Worm (Caenorhabditis elegans) whole organism, midembryonic: ENCODE results near the gene prde-1.
"Not testable (repeated sequence)": the region's sequence is repeated elsewhere in the genome, so short reads cannot be mapped to it uniquely, and the experiment has no call there.

ENCODE experiments used
- T22C8.4 ChIP-seq: fragments of 200-800 bp; sonication (Bioruptor generic); IDR thresholded peaks from 2 replicates; pipeline ENCODE4 v1.3.6; 2022; ENCODE audit warnings: missing genetic modification characterization, missing compliant biosample characterization
- cog-1 ChIP-seq: sonication (generic microtip); optimal IDR thresholded peaks from 2 replicates; lab custom pipeline; 2016; ENCODE audit warnings: missing genetic modification characterization, missing compliant biosample characterization
- flt-1 ChIP-seq: fragments of 200-800 bp; sonication (Bioruptor generic); IDR thresholded peaks from 2 replicates; pipeline ENCODE4 v1.3.6; 2022; ENCODE audit warnings: missing genetic modification characterization, missing compliant biosample characterization
- klf-2 ChIP-seq: fragments of 200-800 bp; sonication (Bioruptor generic); conservative IDR thresholded peaks from 2 replicates; pipeline ENCODE4 v1.3.6; 2022; ENCODE audit warnings: missing genetic modification reagents, missing genetic modification characterization, missing compliant biosample characterization
- med-1 ChIP-seq: sonication (generic microtip); optimal IDR thresholded peaks from 2 replicates; lab custom pipeline; 2017; ENCODE audit warnings: missing genetic modification characterization, mild to moderate bottlenecking, missing compliant biosample characterization, antibody characterized with exemption, missing genetic modification reagents; ENCODE audit not compliant: insufficient read depth
- ref-1 ChIP-seq: fragments of 200-800 bp; sonication (Bioruptor generic); conservative IDR thresholded peaks from 2 replicates; pipeline ENCODE4 v1.3.6; 2022; ENCODE audit warnings: missing genetic modification reagents, missing genetic modification characterization, missing compliant biosample characterization
- tab-1 ChIP-seq: fragments of 200-800 bp; sonication (Bioruptor generic); IDR thresholded peaks from 2 replicates; pipeline ENCODE4 v1.3.6; 2022; ENCODE audit warnings: missing genetic modification characterization, missing compliant biosample characterization
- ztf-23 ChIP-seq: fragments of 200-800 bp; sonication (Bioruptor generic); IDR thresholded peaks from 2 replicates; pipeline ENCODE4 v1.3.6; 2022; ENCODE audit warnings: missing genetic modification reagents, missing genetic modification characterization, missing compliant biosample characterization
- ztf-29 ChIP-seq: fragments of 200-800 bp; sonication (Bioruptor generic); IDR thresholded peaks from 2 replicates; pipeline ENCODE4 v1.3.6; 2022; ENCODE audit warnings: missing genetic modification reagents, missing genetic modification characterization, missing compliant biosample characterization

The prde-1 gene

DNA sequence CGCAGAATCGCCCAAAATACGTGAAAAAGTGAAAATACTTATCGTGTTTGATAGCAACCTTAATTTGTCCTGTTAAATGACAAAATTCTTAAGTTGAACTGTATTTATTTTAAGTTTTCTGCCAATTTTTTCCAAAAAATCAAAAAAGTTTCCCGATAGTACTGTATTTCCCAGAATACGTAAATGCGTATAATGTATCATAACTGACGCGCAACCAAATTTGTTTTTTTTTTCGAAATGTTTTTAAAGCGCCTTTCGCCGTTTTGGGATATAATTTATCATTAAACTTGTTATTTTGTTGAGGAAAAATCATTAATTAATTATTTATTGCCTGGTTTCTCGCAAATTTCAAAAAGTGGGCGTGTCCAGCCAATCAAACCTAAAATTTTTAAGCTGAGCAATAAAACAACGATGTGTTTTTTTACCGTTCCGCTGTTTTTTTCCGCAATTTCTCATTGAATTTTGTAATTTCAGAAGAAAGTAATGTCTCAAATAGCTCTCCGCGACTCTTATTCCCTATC lies 33.0 kb downstream of the prde-1 start, which contains the start of gene fbxa-95:
TSS of gene fbxa-95 (plus strand) at position 471 of the 521 bp plus-strand sequence.
- TF ChIP-seq klf-2 (GFP tag; lab: Robert Waterston, UW) (no peak), flt-1 (no peak), med-1 (GFP tag; lab: Kevin White, UChicago) (no peak), ztf-23 (GFP tag; lab: Robert Waterston, UW) (no peak), tab-1 (no peak), ztf-29 (GFP tag; lab: Robert Waterston, UW) (no peak)

DNA sequence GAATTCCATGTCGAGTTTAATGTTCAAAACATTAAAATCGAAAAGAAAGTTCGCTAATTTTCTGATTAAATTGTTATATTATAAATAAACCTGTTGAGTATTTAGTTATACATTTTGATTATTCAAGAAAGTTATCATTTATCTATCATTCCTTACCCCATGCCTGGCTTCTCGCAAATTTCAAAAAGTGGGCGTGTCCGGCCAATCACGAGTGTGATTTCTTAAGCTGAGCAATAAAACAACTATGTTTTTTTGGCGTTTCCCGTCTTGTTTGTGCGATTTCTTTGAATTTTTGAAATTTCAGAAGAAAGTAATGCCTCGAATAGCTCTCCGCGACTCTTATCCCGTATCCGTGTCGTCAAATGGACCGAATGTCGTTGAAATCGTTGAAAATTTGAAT lies 34.6 kb downstream of the prde-1 start, which contains the start of gene fbxa-94:
TSS of gene fbxa-94 (plus strand) at position 301 of the 400 bp plus-strand sequence.
- TF ChIP-seq tab-1 (no peak), klf-2 (GFP tag; lab: Robert Waterston, UW) (no peak), ztf-29 (GFP tag; lab: Robert Waterston, UW) (no peak), ref-1 (GFP tag; lab: Robert Waterston, UW) (no peak), med-1 (GFP tag; lab: Kevin White, UChicago) (no peak)

DNA sequence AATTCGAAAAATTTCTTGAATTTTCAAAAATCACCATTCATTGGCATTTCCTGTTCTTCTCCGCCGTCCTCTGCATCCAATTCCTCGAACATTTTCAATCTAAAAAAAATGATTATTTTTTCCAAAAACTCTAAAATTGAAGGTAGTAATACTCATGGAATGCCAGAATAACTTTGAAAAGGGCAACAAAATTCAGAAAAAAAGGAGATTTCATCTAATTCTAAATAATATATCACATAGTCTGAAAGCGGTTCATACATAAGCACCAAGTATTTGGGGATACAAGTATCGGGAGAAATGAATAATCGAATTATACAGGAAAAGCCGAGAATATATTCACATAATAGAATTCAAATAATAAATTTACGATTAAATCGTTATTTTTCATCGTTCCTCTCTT lies 37.3 kb downstream of the prde-1 start, which contains the start of gene mdt-28:
TSS of gene mdt-28 (minus strand) at position 101 of the 400 bp plus-strand sequence.
- TF ChIP-seq ref-1 (GFP tag; lab: Robert Waterston, UW), result no peak
- TF ChIP-seq cog-1, result no peak
- no peak for TF ChIP-seq ztf-29 (GFP tag; lab: Robert Waterston, UW)
- TF ChIP-seq med-1 (GFP tag; lab: Kevin White, UChicago), result no peak
- TF ChIP-seq flt-1, result no peak
- no peak for TF ChIP-seq tab-1
- no peak for TF ChIP-seq ztf-23 (GFP tag; lab: Robert Waterston, UW)
- no peak for TF ChIP-seq T22C8.4 (GFP tag; lab: Robert Waterston, UW)
- TF ChIP-seq klf-2 (GFP tag; lab: Robert Waterston, UW), result no peak

DNA sequence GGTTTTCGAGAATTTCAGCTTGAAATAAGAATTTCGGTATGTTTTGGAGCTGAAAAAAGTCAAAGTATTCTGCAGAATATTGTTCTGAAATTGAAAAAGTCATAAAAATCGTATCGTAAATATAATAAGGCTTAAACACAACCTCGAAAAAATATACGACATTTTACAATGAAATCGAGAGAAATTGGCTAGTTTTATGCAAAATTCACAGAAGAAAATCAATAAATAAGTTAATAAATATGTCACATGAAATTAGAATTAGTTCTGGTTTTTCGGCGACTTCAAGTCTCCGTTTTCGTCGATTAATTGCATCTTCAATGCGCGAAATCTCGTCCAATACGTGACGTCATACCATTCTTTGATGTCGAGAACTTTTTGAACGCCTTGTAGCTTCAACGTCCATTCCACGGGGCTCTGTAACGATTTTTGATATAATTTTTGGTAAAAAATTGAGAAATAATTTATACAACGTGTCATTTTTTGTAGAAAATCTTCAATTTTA lies 39.4 kb downstream of the prde-1 start, which contains the start of gene atx-3:
TSS of gene atx-3 (minus strand) at position 51 of the 502 bp plus-strand sequence.
- TF ChIP-seq klf-2 (GFP tag; lab: Robert Waterston, UW) (no peak), ref-1 (GFP tag; lab: Robert Waterston, UW) (no peak), flt-1 (no peak), med-1 (GFP tag; lab: Kevin White, UChicago) (no peak), tab-1 (no peak), ztf-29 (GFP tag; lab: Robert Waterston, UW) (no peak), ztf-23 (GFP tag; lab: Robert Waterston, UW) (no peak), T22C8.4 (GFP tag; lab: Robert Waterston, UW) (no peak), cog-1 (no peak)

DNA sequence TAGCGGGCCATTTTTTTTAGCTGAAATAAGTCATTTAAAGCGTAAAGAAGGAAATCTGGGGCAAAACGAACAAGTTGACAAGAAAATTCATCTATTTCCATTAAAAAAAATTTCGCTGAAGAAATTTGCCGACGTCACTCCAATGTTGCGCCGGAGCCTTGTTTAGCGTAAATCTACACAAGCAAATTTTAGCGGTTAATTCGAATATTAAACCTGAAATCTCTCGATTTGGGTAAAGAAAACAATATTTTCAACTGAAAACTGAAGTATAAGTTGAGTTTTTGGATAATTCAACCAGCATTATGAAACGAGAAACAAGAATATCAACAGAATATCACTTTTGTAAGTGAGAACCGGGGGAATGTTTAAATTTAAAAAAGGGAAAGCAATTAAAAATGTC lies 40.3 kb downstream of the prde-1 start, which contains the start of gene F28F8.9:
TSS of gene F28F8.9 (minus strand) at position 288 of the 400 bp plus-strand sequence.
- TF ChIP-seq T22C8.4 (GFP tag; lab: Robert Waterston, UW), result no peak

DNA sequence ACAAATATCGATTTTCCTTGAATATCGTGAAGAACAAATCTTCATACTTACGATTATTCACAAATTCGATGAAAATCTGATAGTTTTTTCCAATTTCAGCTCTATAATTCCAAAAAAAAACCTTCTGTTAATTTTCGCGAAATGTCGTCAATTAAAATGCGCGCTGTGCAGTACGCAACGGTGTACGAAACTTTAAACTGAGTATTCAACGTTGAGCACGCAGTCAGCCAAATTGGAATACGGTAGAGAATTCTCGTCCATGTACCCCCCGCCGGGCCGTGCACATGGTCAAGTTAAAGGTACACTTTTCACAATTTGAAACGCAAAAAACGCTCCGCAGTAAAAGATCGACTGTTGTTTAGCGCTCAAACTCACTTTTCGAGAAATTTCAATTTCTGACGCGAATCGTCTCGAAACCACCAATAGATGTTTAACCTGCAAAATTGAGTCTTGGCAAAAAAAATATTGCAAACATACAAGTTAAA lies 52.2 kb downstream of the prde-1 start, which contains the start of gene F28F8.7:
TSS of gene F28F8.7 (minus strand) at position 435 of the 485 bp plus-strand sequence.
- TF ChIP-seq cog-1; ztf-23 (GFP tag; lab: Robert Waterston, UW); med-1 (GFP tag; lab: Kevin White, UChicago): not testable (repeated sequence)

DNA sequence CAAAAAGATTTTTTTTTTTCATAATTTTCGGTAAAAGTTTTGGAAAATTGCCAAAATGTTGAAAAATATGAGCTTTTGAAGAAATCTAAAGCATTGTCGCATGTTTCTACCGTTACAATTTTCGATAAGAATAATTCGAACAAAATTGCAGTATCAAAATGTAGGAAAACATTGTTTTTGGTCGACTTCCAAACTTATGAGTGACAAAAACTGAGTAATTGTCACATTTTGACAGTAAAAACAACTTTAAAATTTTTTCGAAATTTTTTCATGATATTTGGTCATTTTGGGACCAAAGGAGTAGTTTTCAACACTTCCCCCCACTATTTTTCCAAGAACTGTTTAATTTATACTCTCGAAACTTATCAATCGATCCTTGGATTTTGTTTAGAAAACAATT lies 56.5 kb downstream of the prde-1 start, which contains the start of gene fbxa-139:
TSS of gene fbxa-139 (minus strand) at position 101 of the 400 bp plus-strand sequence.
- TF ChIP-seq cog-1 (no peak), ref-1 (GFP tag; lab: Robert Waterston, UW) (no peak)
